Worm (Caenorhabditis elegans) whole organism, L2 larva: ENCODE results near the gene abu-13.

Experiments used
- C34F6.9 ChIP-seq: fragments of 150-350 bp; optimal IDR thresholded peaks from 2 replicates; lab custom pipeline; 2014; ENCODE audit warnings: missing biosample characterization, missing genetic modification characterization
- F13H6.1 ChIP-seq: sonication (generic microtip); optimal IDR thresholded peaks from 2 replicates; lab custom pipeline; 2016; ENCODE audit warnings: missing genetic modification characterization, missing compliant biosample characterization
- ZK546.5 ChIP-seq: sonication (generic microtip); optimal IDR thresholded peaks from 2 replicates; lab custom pipeline; 2017; ENCODE audit warnings: missing biosample characterization, missing genetic modification characterization
- alr-1 ChIP-seq: fragments of 150-350 bp; optimal IDR thresholded peaks from 2 replicates; lab custom pipeline; 2014; ENCODE audit warnings: missing biosample characterization, missing genetic modification characterization
- ama-1 ChIP-seq: fragments of 150-350 bp; optimal IDR thresholded peaks from 2 replicates; lab custom pipeline; 2018; ENCODE audit warnings: inconsistent platforms
- blmp-1 ChIP-seq: sonication (generic microtip); optimal IDR thresholded peaks from 2 replicates; lab custom pipeline; 2017; ENCODE audit warnings: missing genetic modification characterization, mild to moderate bottlenecking, missing compliant biosample characterization, antibody characterized with exemption, moderate library complexity; ENCODE audit not compliant: insufficient read depth
- ceh-16 ChIP-seq: fragments of 150-350 bp; optimal IDR thresholded peaks from 2 replicates; lab custom pipeline; 2014; ENCODE audit warnings: missing biosample characterization, missing genetic modification characterization
- ceh-82 ChIP-seq: fragments of 150-350 bp; optimal IDR thresholded peaks from 2 replicates; lab custom pipeline; 2014; ENCODE audit warnings: missing biosample characterization, missing genetic modification characterization
- crh-2 ChIP-seq: sonication (generic microtip); optimal IDR thresholded peaks from 2 replicates; lab custom pipeline; 2017; ENCODE audit warnings: missing biosample characterization, missing genetic modification characterization
- dmd-4 ChIP-seq: sonication (generic microtip); optimal IDR thresholded peaks from 2 replicates; lab custom pipeline; 2017; ENCODE audit warnings: missing biosample characterization, missing genetic modification characterization
- egl-27 ChIP-seq: sonication (generic microtip); optimal IDR thresholded peaks from 3 replicates; lab custom pipeline; 2017; ENCODE audit warnings: missing biosample characterization, missing genetic modification reagents, missing genetic modification characterization
- elt-1 ChIP-seq: fragments of 150-350 bp; optimal IDR thresholded peaks from 2 replicates; lab custom pipeline; 2014; ENCODE audit warnings: missing biosample characterization, missing genetic modification characterization
- elt-3 ChIP-seq: sonication (generic microtip); optimal IDR thresholded peaks from 2 replicates; lab custom pipeline; 2017; ENCODE audit warnings: missing biosample characterization, missing genetic modification characterization
- fos-1 ChIP-seq: fragments of 150-350 bp; optimal IDR thresholded peaks from 2 replicates; lab custom pipeline; 2014; ENCODE audit warnings: missing biosample characterization, missing genetic modification characterization
- gmeb-1 ChIP-seq: fragments of 150-350 bp; optimal IDR thresholded peaks from 2 replicates; lab custom pipeline; 2014; ENCODE audit warnings: missing biosample characterization, missing genetic modification characterization
- lin-11 ChIP-seq: fragments of 150-350 bp; sonication (generic microtip); optimal IDR thresholded peaks from 2 replicates; lab custom pipeline; 2014; ENCODE audit warnings: missing biosample characterization, missing genetic modification characterization, inconsistent platforms, mixed read lengths
- lin-13 ChIP-seq: fragments of 150-350 bp; optimal IDR thresholded peaks from 2 replicates; lab custom pipeline; 2014; ENCODE audit warnings: missing biosample characterization, missing genetic modification reagents, missing genetic modification characterization
- lin-39 ChIP-seq: fragments of 150-350 bp; optimal IDR thresholded peaks from 2 replicates; lab custom pipeline; 2014; ENCODE audit warnings: missing biosample characterization, missing genetic modification reagents, missing genetic modification characterization
- lsy-2 ChIP-seq, 2 experiments: fragments of 150-350 bp in 1 of 2; sonication (generic microtip) in 1 of 2; optimal IDR thresholded peaks; 2 replicates each; lab custom pipeline; 2014 to 2017; ENCODE audit warnings: missing biosample characterization in 2 of 2, missing genetic modification characterization in 2 of 2
- mab-5 ChIP-seq: fragments of 150-350 bp; optimal IDR thresholded peaks from 2 replicates; lab custom pipeline; 2014; ENCODE audit warnings: missing biosample characterization, missing genetic modification characterization
- mbf-1 ChIP-seq: sonication (generic microtip); optimal IDR thresholded peaks from 2 replicates; lab custom pipeline; 2017; ENCODE audit warnings: missing biosample characterization, missing genetic modification characterization
- mdl-1 ChIP-seq, 2 experiments: fragments of 150-350 bp in 1 of 2; sonication (generic microtip) in 1 of 2; optimal IDR thresholded peaks; 2 replicates each; lab custom pipeline; 2017; ENCODE audit warnings: missing biosample characterization in 2 of 2, missing genetic modification characterization in 2 of 2
- nhr-10 ChIP-seq: sonication (generic microtip); optimal IDR thresholded peaks from 2 replicates; lab custom pipeline; 2017; ENCODE audit warnings: missing biosample characterization, missing genetic modification characterization
- nhr-129 ChIP-seq: fragments of 150-350 bp; optimal IDR thresholded peaks from 2 replicates; lab custom pipeline; 2014; ENCODE audit warnings: missing biosample characterization, missing genetic modification characterization
- nhr-21 ChIP-seq: fragments of 150-350 bp; optimal IDR thresholded peaks from 2 replicates; lab custom pipeline; 2014; ENCODE audit warnings: missing biosample characterization, missing genetic modification characterization
- nhr-237 ChIP-seq: fragments of 150-350 bp; optimal IDR thresholded peaks from 2 replicates; lab custom pipeline; 2014; ENCODE audit warnings: missing biosample characterization, missing genetic modification characterization
- nhr-25 ChIP-seq: fragments of 150-350 bp; sonication (generic microtip); optimal IDR thresholded peaks from 3 replicates; lab custom pipeline; 2014; ENCODE audit warnings: missing biosample characterization, missing genetic modification characterization
- nhr-6 ChIP-seq: fragments of 150-350 bp; optimal IDR thresholded peaks from 2 replicates; lab custom pipeline; 2014; ENCODE audit warnings: missing biosample characterization, missing genetic modification characterization
- nhr-77 ChIP-seq: fragments of 150-350 bp; optimal IDR thresholded peaks from 2 replicates; lab custom pipeline; 2014; ENCODE audit warnings: missing biosample characterization, missing genetic modification characterization
- sem-4 ChIP-seq: fragments of 150-350 bp; optimal IDR thresholded peaks from 2 replicates; lab custom pipeline; 2014; ENCODE audit warnings: missing biosample characterization, missing genetic modification reagents, missing genetic modification characterization
- skn-1 ChIP-seq: sonication (generic microtip); optimal IDR thresholded peaks from 2 replicates; lab custom pipeline; 2017; ENCODE audit warnings: missing biosample characterization, missing genetic modification characterization
- sma-3 ChIP-seq: sonication (generic microtip); optimal IDR thresholded peaks from 2 replicates; lab custom pipeline; 2016; ENCODE audit warnings: missing genetic modification reagents, missing genetic modification characterization, missing compliant biosample characterization
- sma-9 ChIP-seq, 2 experiments: fragments of 150-350 bp in 1 of 2; sonication (generic microtip) in 1 of 2; optimal IDR thresholded peaks; 2 replicates each; lab custom pipeline; 2014 to 2016; ENCODE audit warnings: missing genetic modification characterization in 2 of 2, mild to moderate bottlenecking in 1 of 2, missing biosample characterization in 1 of 2, missing compliant biosample characterization in 1 of 2, missing genetic modification reagents in 1 of 2, moderate library complexity in 1 of 2
- snpc-4 ChIP-seq: fragments of 150-350 bp; optimal IDR thresholded peaks from 2 replicates; lab custom pipeline; 2014; ENCODE audit warnings: missing biosample characterization, missing genetic modification characterization
- unc-39 ChIP-seq: fragments of 150-350 bp; optimal IDR thresholded peaks from 2 replicates; lab custom pipeline; 2014; ENCODE audit warnings: missing biosample characterization, missing genetic modification characterization
- unc-55 ChIP-seq: fragments of 150-350 bp; sonication (generic microtip); optimal IDR thresholded peaks from 3 replicates; lab custom pipeline; 2014; ENCODE audit warnings: missing biosample characterization, missing genetic modification reagents, missing genetic modification characterization
- zag-1 ChIP-seq: fragments of 150-350 bp; optimal IDR thresholded peaks from 2 replicates; lab custom pipeline; 2014; ENCODE audit warnings: missing biosample characterization, missing genetic modification characterization
- ztf-1 ChIP-seq: fragments of 200-800 bp; sonication (Bioruptor generic); conservative IDR thresholded peaks from 2 replicates; pipeline ENCODE4 v1.3.6; 2022; ENCODE audit warnings: missing genetic modification characterization, missing compliant biosample characterization
- ztf-11 ChIP-seq: sonication (generic microtip); optimal IDR thresholded peaks from 2 replicates; lab custom pipeline; 2017; ENCODE audit warnings: missing biosample characterization, missing genetic modification characterization
- ztf-4 ChIP-seq: fragments of 150-350 bp; optimal IDR thresholded peaks from 2 replicates; lab custom pipeline; 2014; ENCODE audit warnings: missing biosample characterization, missing genetic modification characterization

Gene abu-13

ce11 chrIII:6898518-6898917 lies 47.2 kb downstream of the abu-13 start (continued):
- TF ChIP-seq ceh-82 (tag; lab: Kevin White, UChicago) (no peak), ztf-11 (tag; lab: Kevin White, UChicago) (no peak), ztf-1 (GFP tag; lab: Robert Waterston, UW) (no peak), alr-1 (tag; lab: Kevin White, UChicago) (no peak), zag-1 (tag; lab: Kevin White, UChicago) (no peak), gmeb-1 (tag; lab: Kevin White, UChicago) (peak; percentile 57), blmp-1 (tag; lab: Kevin White, UChicago) (no peak), nhr-129 (tag; lab: Kevin White, UChicago) (peak; percentile 67), elt-3 (tag; lab: Kevin White, UChicago) (no peak), dmd-4 (tag; lab: Kevin White, UChicago) (no peak), nhr-237 (no peak), lin-13 (GFP tag; lab: Kevin White, UChicago) (no peak), nhr-10 (no peak), nhr-25 (tag; lab: Kevin White, UChicago) (peak; percentile 38), lin-39 (tag; lab: Kevin White, UChicago) (no peak), crh-2 (tag; lab: Kevin White, UChicago) (peak; percentile 67)

ce11 chrIII:6897587-6898064 lies 48.1 kb downstream of the abu-13 start, which contains the start of gene T07E3.4:
Gene T07E3.4 (plus strand): TSS chrIII:6898014.
- TF ChIP-seq ztf-11 (tag; lab: Kevin White, UChicago) (no peak), mdl-1 (tag; optimal IDR thresholded peaks at IDR 0.05; lab: Kevin White, UChicago) (no peak), sma-9 (GFP tag; optimal IDR thresholded peaks at IDR 0.05; lab: Kevin White, UChicago) (peak; percentile 98), sma-9 (tag; optimal IDR thresholded peaks at IDR 0.05; lab: Kevin White, UChicago) (no peak), nhr-77 (tag; lab: Kevin White, UChicago) (no peak), lsy-2 (tag; optimal IDR thresholded peaks at IDR 0.05; lab: Kevin White, UChicago) (peak; percentile 40 to 86), gmeb-1 (tag; lab: Kevin White, UChicago) (peak; percentile 68), nhr-10 (no peak), ceh-16 (no peak), sem-4 (peak; percentile 79), skn-1 (tag; lab: Kevin White, UChicago) (no peak), unc-39 (tag; lab: Kevin White, UChicago) (no peak), ztf-4 (peak; percentile 83), lin-11 (tag; lab: Kevin White, UChicago) (no peak), nhr-6 (tag; lab: Kevin White, UChicago) (peak; percentile 87), snpc-4 (tag; lab: Kevin White, UChicago) (no peak), nhr-129 (tag; lab: Kevin White, UChicago) (peak; percentile 86), nhr-25 (tag; lab: Kevin White, UChicago) (peak; percentile 90), sma-3 (peak; percentile 95), ZK546.5 (no peak), C34F6.9 (tag; lab: Kevin White, UChicago) (peak; percentile 94), F13H6.1 (peak; percentile 83), mab-5 (tag; lab: Kevin White, UChicago) (peak; percentile 21), lin-39 (tag; lab: Kevin White, UChicago) (peak; percentile 27), blmp-1 (tag; lab: Kevin White, UChicago) (peak; percentile 66), crh-2 (tag; lab: Kevin White, UChicago) (peak; percentile 91), mbf-1 (no peak), nhr-21 (tag; lab: Kevin White, UChicago) (peak; percentile 90), fos-1 (tag; lab: Kevin White, UChicago) (peak; percentile 58), unc-55 (GFP tag; lab: Kevin White, UChicago) (peak; percentile 61), ama-1 (peak; percentile 84), lin-13 (GFP tag; lab: Kevin White, UChicago) (peak; percentile 47), egl-27 (tag; lab: Kevin White, UChicago) (peak; percentile 96)

ce11 chrIII:6895677-6896076 lies 50.0 kb downstream of the abu-13 start:
- TF ChIP-seq elt-1 (tag; lab: Kevin White, UChicago) (no peak), nhr-10 (no peak), lsy-2 (tag; optimal IDR thresholded peaks at IDR 0.05; lab: Kevin White, UChicago) (no peak), dmd-4 (tag; lab: Kevin White, UChicago) (no peak), sma-3 (no peak), C34F6.9 (tag; lab: Kevin White, UChicago) (no peak), mbf-1 (no peak)
